Fruit fly (Drosophila melanogaster): ENCODE data around the gene jdp.

- TF ChIP-seq h (optimal IDR thresholded peaks at IDR 0.05) = no peak
- no peak for TF ChIP-seq ttk (optimal IDR thresholded peaks at IDR 0.05)
- no peak for TF ChIP-seq Sin3A (optimal IDR thresholded peaks at IDR 0.05)
- no peak for TF ChIP-seq Myc (optimal IDR thresholded peaks at IDR 0.05)
Observed at dm6 chr3R:30536432-30536831, 9.6 kb upstream of the jdp start.
